Fruit fly (Drosophila melanogaster): Measurements from ENCODE around the gene Sarm.
A peak's percentile ranks its signal among the peaks of the same experiment; 100 is the strongest.

The Sarm gene

dm6 chr3L:8094652-8095129 lies 31.0 kb downstream of the Sarm start (continued):
- TF ChIP-seq BtbVII (GFP tag; optimal IDR thresholded peaks at IDR 0.05) (peak; percentile 3), CG7987 (GFP tag; optimal IDR thresholded peaks at IDR 0.05) (no peak), abd-A (tag; optimal IDR thresholded peaks at IDR 0.05) (peak; percentile 18), ci (GFP tag; IDR thresholded peaks at IDR 0.05) (peak; percentile 38; the same call in 1 of the 3 replicates), CG9727 (GFP tag; optimal IDR thresholded peaks at IDR 0.05) (peak; percentile 25), sug (tag; optimal IDR thresholded peaks at IDR 0.05) (peak; percentile 62), CG4404 (GFP tag; IDR thresholded peaks at IDR 0.05) (no peak), row (GFP tag; IDR thresholded peaks at IDR 0.05) (peak; percentile 46; the same call in 2 of the 3 replicates), pan (optimal IDR thresholded peaks at IDR 0.05) (no peak), pan (GFP tag; optimal IDR thresholded peaks at IDR 0.05 in 1 of 2, IDR thresholded peaks at IDR 0.05 in 1 of 2) (peak in 1 of 2 experiments; percentile 46), CG11695 (GFP tag; IDR thresholded peaks at IDR 0.05) (peak; percentile 20; the same call in 1 of the 3 replicates), CG6854 (GFP tag; optimal IDR thresholded peaks at IDR 0.05) (peak; percentile 34), Hr3 (GFP tag; optimal IDR thresholded peaks at IDR 0.05) (peak; percentile 16), CG6175 (GFP tag; IDR thresholded peaks at IDR 0.05) (no peak), CG11504 (tag; optimal IDR thresholded peaks at IDR 0.05) (peak; percentile 49), Blimp-1 (GFP tag; optimal IDR thresholded peaks at IDR 0.05) (no peak), en (GFP tag; optimal IDR thresholded peaks at IDR 0.05) (no peak), slbo (GFP tag; IDR thresholded peaks at IDR 0.05) (peak; percentile 55), CG2120 (GFP tag; optimal IDR thresholded peaks at IDR 0.05) (peak; percentile 12), CG31441 (GFP tag; IDR thresholded peaks at IDR 0.05) (0 out of 2 replicates have a peak, but pooled peaks have one; percentile 36), lab (GFP tag; optimal IDR thresholded peaks at IDR 0.05) (peak; percentile 32), Aef1 (GFP tag; IDR thresholded peaks at IDR 0.05) (peak; percentile 56)

dm6 chr3L:8096106-8096558 lies 32.5 kb downstream of the Sarm start:
- TF ChIP-seq sqz (GFP tag; optimal IDR thresholded peaks at IDR 0.05) = peak; percentile 55
- peak; percentile 93 for TF ChIP-seq Mrtf (GFP tag; IDR thresholded peaks at IDR 0.05)
- TF ChIP-seq br (optimal IDR thresholded peaks at IDR 0.05) = no peak
- peak; percentile 88 for TF ChIP-seq CG16815 (GFP tag; optimal IDR thresholded peaks at IDR 0.05)
- TF ChIP-seq dan (GFP tag; IDR thresholded peaks at IDR 0.05) = no peak
- TF ChIP-seq esg (GFP tag; conservative IDR thresholded peaks at IDR 0.05) = peak; percentile 94
- peak; percentile 17 for TF ChIP-seq BEAF-32 (GFP tag; optimal IDR thresholded peaks at IDR 0.05)
- TF ChIP-seq ara (GFP tag; IDR thresholded peaks at IDR 0.05) = peak; percentile 69
- peak; percentile 64 for TF ChIP-seq Myb (GFP tag; optimal IDR thresholded peaks at IDR 0.05)
- TF ChIP-seq CG4854 (GFP tag; optimal IDR thresholded peaks at IDR 0.05) = peak; percentile 82
- TF ChIP-seq CG11247 (GFP tag; IDR thresholded peaks at IDR 0.05) = peak; percentile 96
- peak; percentile 76 for TF ChIP-seq CG13123 (GFP tag; optimal IDR thresholded peaks at IDR 0.05)
- peak; percentile 88 for TF ChIP-seq CG17612 (GFP tag; IDR thresholded peaks at IDR 0.05)
- TF ChIP-seq phol (tag; optimal IDR thresholded peaks at IDR 0.05) = peak; percentile 85
- peak; percentile 20 for TF ChIP-seq MESR4 (GFP tag; optimal IDR thresholded peaks at IDR 0.05)
- no peak for TF ChIP-seq yki (optimal IDR thresholded peaks at IDR 0.05)
- TF ChIP-seq Lim3 (GFP tag; IDR thresholded peaks at IDR 0.05) = peak; percentile 71
- TF ChIP-seq CG18764 (GFP tag; optimal IDR thresholded peaks at IDR 0.05) = peak; percentile 76
- TF ChIP-seq CG3163 (GFP tag; optimal IDR thresholded peaks at IDR 0.05) = peak; percentile 62
- TF ChIP-seq CG4360 (GFP tag; IDR thresholded peaks at IDR 0.05) = 0 out of 2 replicates have a peak, but pooled peaks have one; percentile 20
- peak; percentile 89 for TF ChIP-seq CG1602 (GFP tag; optimal IDR thresholded peaks at IDR 0.05)
- TF ChIP-seq CG12942 (GFP tag; optimal IDR thresholded peaks at IDR 0.05) = peak; percentile 90
- peak; percentile 80 for TF ChIP-seq CG10462 (GFP tag; optimal IDR thresholded peaks at IDR 0.05)
- TF ChIP-seq luna (GFP tag; optimal IDR thresholded peaks at IDR 0.05) = peak; percentile 82
- peak; percentile 97 for TF ChIP-seq NfI (GFP tag; optimal IDR thresholded peaks at IDR 0.05)
- TF ChIP-seq BtbVII (GFP tag; optimal IDR thresholded peaks at IDR 0.05) = peak; percentile 98
- no peak for TF ChIP-seq chinmo (GFP tag; IDR thresholded peaks at IDR 0.05; ENCODE audit: partially characterized antibody)
- peak; percentile 68 for TF ChIP-seq sens-2 (GFP tag; IDR thresholded peaks at IDR 0.05)
- TF ChIP-seq cas (GFP tag; IDR thresholded peaks at IDR 0.05) = peak; percentile 90
- peak; percentile 96 for TF ChIP-seq CG11695 (GFP tag; IDR thresholded peaks at IDR 0.05)
- TF ChIP-seq seq (GFP tag; IDR thresholded peaks at IDR 0.05) = peak; percentile 97
- TF ChIP-seq tap (tag; optimal IDR thresholded peaks at IDR 0.05) = peak; percentile 89

Measured in whole organism, embryonic.